Worm (Caenorhabditis elegans): ENCODE results near the gene slc-36.1.

Gene slc-36.1

ce11 chrIII:13268856-13269255 lies 38.4 kb upstream of the slc-36.1 start, which contains the start of gene cpf-2 (continued):
- peak; percentile 83 for TF ChIP-seq tbx-2 (tag; optimal IDR thresholded peaks at IDR 0.05)
- TF ChIP-seq fkh-8 (tag; optimal IDR thresholded peaks at IDR 0.05) = peak; percentile 80
- peak; percentile 66 for TF ChIP-seq lin-13 (GFP tag; optimal IDR thresholded peaks at IDR 0.05)
- no peak for TF ChIP-seq C34B4.2 (tag; optimal IDR thresholded peaks at IDR 0.05)
- peak; percentile 86 for TF ChIP-seq unc-86 (tag; optimal IDR thresholded peaks at IDR 0.05)
- peak; percentile 46 for TF ChIP-seq F16B12.6 (tag; optimal IDR thresholded peaks at IDR 0.05)
- TF ChIP-seq nhr-12 (tag; optimal IDR thresholded peaks at IDR 0.05) = no peak
- no peak for TF ChIP-seq ets-5 (GFP tag; IDR thresholded peaks at IDR 0.05)
- peak; percentile 27 to 75 for TF ChIP-seq ztf-11 (tag; optimal IDR thresholded peaks at IDR 0.05)
- TF ChIP-seq ceh-82 (tag; optimal IDR thresholded peaks at IDR 0.05) = peak; percentile 61 to 83 (median 69)
- TF ChIP-seq fkh-4 (tag; optimal IDR thresholded peaks at IDR 0.05; ENCODE audit: borderline replicate concordance) = no peak
- peak; percentile 91 for TF ChIP-seq nhr-85 (tag)
- TF ChIP-seq hpl-2 (GFP tag; optimal IDR thresholded peaks at IDR 0.05) = peak; percentile 41
- no peak for TF ChIP-seq pag-3 (tag; optimal IDR thresholded peaks at IDR 0.05; ENCODE audit: borderline replicate concordance, insufficient read depth)
- peak; percentile 69 to 77 for TF ChIP-seq lin-35 (GFP tag; optimal IDR thresholded peaks at IDR 0.05)
- peak; percentile 70 for TF ChIP-seq grh-1 (GFP tag; IDR thresholded peaks at IDR 0.05)
- no peak for TF ChIP-seq ama-1 (optimal IDR thresholded peaks at IDR 0.05)
- no peak for TF ChIP-seq ceh-63 (GFP tag; optimal IDR thresholded peaks at IDR 0.05)
- TF ChIP-seq tlp-1 (tag; optimal IDR thresholded peaks at IDR 0.05) = no peak
- TF ChIP-seq elt-3 (tag; optimal IDR thresholded peaks at IDR 0.05) = peak in 1 of 6 experiments; percentile 53
- TF ChIP-seq egl-13 (tag; optimal IDR thresholded peaks at IDR 0.05) = peak; percentile 72
- no peak for TF ChIP-seq nhr-11 (tag; optimal IDR thresholded peaks at IDR 0.05)
- TF ChIP-seq unc-62 (GFP tag; optimal IDR thresholded peaks at IDR 0.05) = no peak
- TF ChIP-seq C04F5.9 (tag; optimal IDR thresholded peaks at IDR 0.05) = peak; percentile 50
- TF ChIP-seq efl-3 (GFP tag; optimal IDR thresholded peaks at IDR 0.05) = no peak
- TF ChIP-seq pax-3 (tag; optimal IDR thresholded peaks at IDR 0.05) = peak; percentile 26
- TF ChIP-seq nhr-84 (tag; optimal IDR thresholded peaks at IDR 0.05) = no peak
- TF ChIP-seq isw-1 (GFP tag; IDR thresholded peaks at IDR 0.05) = peak; percentile 65
- TF ChIP-seq snpc-4 (tag; optimal IDR thresholded peaks at IDR 0.05) = peak; percentile 78
- TF ChIP-seq mab-9 (GFP tag; IDR thresholded peaks at IDR 0.05) = peak; percentile 62
- TF ChIP-seq zip-4 (GFP tag; optimal IDR thresholded peaks at IDR 0.05) = peak; percentile 30
- no peak for TF ChIP-seq aly-2 (tag; optimal IDR thresholded peaks at IDR 0.05)
- peak; percentile 49 for TF ChIP-seq mep-1 (tag; optimal IDR thresholded peaks at IDR 0.05)
- TF ChIP-seq Y116A8C.19 (tag; optimal IDR thresholded peaks at IDR 0.05; ENCODE audit: borderline replicate concordance) = no peak
- TF ChIP-seq unc-30 (tag; optimal IDR thresholded peaks at IDR 0.05) = no peak
- peak; percentile 27; the same call in 1 of the 2 replicates for TF ChIP-seq ceh-88 (GFP tag; IDR thresholded peaks at IDR 0.05)
- peak; percentile 1 for TF ChIP-seq lin-15B (tag; optimal IDR thresholded peaks at IDR 0.05)
- TF ChIP-seq nhr-90 (tag; optimal IDR thresholded peaks at IDR 0.05; ENCODE audit: poor library complexity) = peak; percentile 84

- TF ChIP-seq sptf-1 (tag; optimal IDR thresholded peaks at IDR 0.05) = no peak
- no peak for TF ChIP-seq ceh-90 (tag; optimal IDR thresholded peaks at IDR 0.05)
- no peak for TF ChIP-seq alr-1 (tag; optimal IDR thresholded peaks at IDR 0.05; ENCODE audit: borderline replicate concordance)
- no peak for TF ChIP-seq ama-1 (optimal IDR thresholded peaks at IDR 0.05)
- no peak for TF ChIP-seq nhr-20 (tag; optimal IDR thresholded peaks at IDR 0.05)
- no peak for TF ChIP-seq nhr-11 (tag; optimal IDR thresholded peaks at IDR 0.05)
- TF ChIP-seq nhr-71 (tag; optimal IDR thresholded peaks at IDR 0.05) = peak; percentile 47
- TF ChIP-seq zag-1 (tag; optimal IDR thresholded peaks at IDR 0.05) = no peak
- TF ChIP-seq dsc-1 (tag; optimal IDR thresholded peaks at IDR 0.05) = no peak
- no peak for TF ChIP-seq unc-86 (tag; optimal IDR thresholded peaks at IDR 0.05)
- no peak for TF ChIP-seq C16A3.4 (tag; optimal IDR thresholded peaks at IDR 0.05)
- no peak for TF ChIP-seq isw-1 (GFP tag; IDR thresholded peaks at IDR 0.05)
- no peak for TF ChIP-seq tbx-2 (tag; optimal IDR thresholded peaks at IDR 0.05)
- no peak for TF ChIP-seq jun-1 (tag; optimal IDR thresholded peaks at IDR 0.05)
- no peak for TF ChIP-seq skn-1 (tag; optimal IDR thresholded peaks at IDR 0.05)
- TF ChIP-seq ztf-4 (tag; optimal IDR thresholded peaks at IDR 0.05) = no peak
- TF ChIP-seq aly-2 (tag; optimal IDR thresholded peaks at IDR 0.05) = no peak
- no peak for TF ChIP-seq aha-1 (tag; optimal IDR thresholded peaks at IDR 0.05)
- no peak for TF ChIP-seq egl-27 (tag; optimal IDR thresholded peaks at IDR 0.05)
- peak; percentile 43 for TF ChIP-seq fkh-10 (GFP tag; optimal IDR thresholded peaks at IDR 0.05)
- no peak for TF ChIP-seq nhr-28 (tag; optimal IDR thresholded peaks at IDR 0.05)
- no peak for TF ChIP-seq vab-15 (tag; optimal IDR thresholded peaks at IDR 0.05)
These were observed 36.4 kb upstream of the slc-36.1 start for ce11 chrIII:13270896-13271295.

Data from whole organism, L1 larva.